Worm (Caenorhabditis elegans): ENCODE measurements around the gene flp-4.

DNA sequence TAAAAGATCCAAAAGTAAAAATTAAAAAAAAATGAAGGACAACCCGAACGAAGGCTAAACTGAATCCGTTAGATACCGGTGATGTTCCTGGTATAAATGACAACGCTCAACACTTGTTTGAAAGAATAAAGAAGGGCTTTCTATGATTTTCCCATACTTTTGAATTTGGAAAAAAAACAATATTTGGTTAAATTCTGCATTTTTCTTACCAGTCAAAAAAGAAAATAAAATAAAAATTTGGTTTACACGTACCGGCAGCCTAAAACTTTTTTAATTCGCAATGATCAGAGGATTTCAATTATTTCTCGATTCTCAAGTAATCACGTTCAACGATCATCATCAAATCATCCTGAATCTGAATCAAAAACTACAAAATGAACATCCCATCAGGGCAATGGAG lies 47.1 kb upstream of the flp-4 start, which contains the start of gene ZK892.3:
- TF ChIP-seq ref-1 (GFP tag; conservative IDR thresholded peaks at IDR 0.05) = no peak
- TF ChIP-seq ztf-29 (GFP tag; IDR thresholded peaks at IDR 0.05) = no peak
- TF ChIP-seq med-1 (GFP tag; optimal IDR thresholded peaks at IDR 0.05; ENCODE audit: insufficient read depth) = no peak
- no peak for TF ChIP-seq flt-1 (GFP tag; IDR thresholded peaks at IDR 0.05)
- TF ChIP-seq ztf-23 (GFP tag; IDR thresholded peaks at IDR 0.05) = no peak
- no peak for TF ChIP-seq tab-1 (GFP tag; IDR thresholded peaks at IDR 0.05)
- no peak for TF ChIP-seq T22C8.4 (GFP tag; IDR thresholded peaks at IDR 0.05)
